Worm (Caenorhabditis elegans): ENCODE results near the gene ndua-12.
"Not testable (repeated sequence)": the region's sequence is repeated elsewhere in the genome, so short reads cannot be mapped to it uniquely, and the experiment has no call there.

Gene ndua-12

DNA sequence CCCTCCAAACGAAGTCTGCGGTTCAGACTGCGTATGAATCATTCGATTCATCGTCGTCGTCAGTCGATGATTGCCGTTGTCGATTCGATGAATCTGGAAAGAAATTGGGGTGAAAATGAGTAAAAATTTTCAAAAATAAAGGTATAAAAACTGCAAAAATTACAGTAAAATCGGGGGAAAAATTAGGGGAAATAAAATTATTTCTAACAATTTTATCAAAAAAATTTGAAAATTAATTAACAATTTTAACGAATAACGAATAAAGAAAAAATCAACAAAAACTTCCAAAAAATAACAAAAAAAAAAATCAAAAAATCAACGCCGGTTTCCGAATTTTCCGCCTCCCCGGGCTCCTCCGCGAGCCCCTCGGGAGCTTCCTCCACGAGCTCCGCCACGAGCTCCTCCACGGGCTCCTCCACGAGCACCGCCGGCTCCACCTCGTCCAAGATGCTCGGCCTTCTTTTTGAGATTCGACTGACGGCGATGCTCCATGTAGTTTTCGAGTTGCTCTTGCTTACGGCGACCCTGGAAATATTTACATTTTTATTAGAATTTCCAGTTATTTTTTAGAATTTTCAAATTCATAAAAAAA is 30.8 kb downstream of the ndua-12 start, which contains the start of gene egrh-3:
Gene egrh-3 (minus strand): TSS at position 51 of the 592 bp plus-strand sequence.
- TF ChIP-seq him-1 (tag; optimal IDR thresholded peaks at IDR 0.05) (no peak), W03F9.2 (tag; optimal IDR thresholded peaks at IDR 0.05) (no peak), dao-5 (tag; optimal IDR thresholded peaks at IDR 0.05) (no peak)

DNA sequence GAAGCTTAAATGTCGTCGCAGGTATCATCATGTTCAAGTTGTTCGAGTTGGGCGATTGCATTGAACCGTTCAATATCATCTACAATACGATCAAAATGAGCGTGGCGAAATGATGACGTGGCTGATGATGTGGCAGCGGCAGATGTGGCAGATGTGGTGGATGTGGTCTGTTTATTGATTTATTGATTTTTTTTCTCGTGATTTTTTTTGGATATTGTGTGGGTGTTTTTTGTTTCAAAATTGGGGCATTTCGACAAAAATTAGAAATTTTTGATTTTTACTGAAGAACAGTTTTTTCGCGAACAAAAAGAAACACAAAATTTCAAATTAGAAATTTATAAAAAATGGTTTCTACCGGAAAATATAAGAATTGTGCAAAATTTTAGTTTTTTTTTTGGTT is 39.4 kb downstream of the ndua-12 start:
- no peak for TF ChIP-seq him-1 (tag; optimal IDR thresholded peaks at IDR 0.05)
- TF ChIP-seq dao-5 (tag; optimal IDR thresholded peaks at IDR 0.05): no peak
- no peak for TF ChIP-seq W03F9.2 (tag; optimal IDR thresholded peaks at IDR 0.05)

DNA sequence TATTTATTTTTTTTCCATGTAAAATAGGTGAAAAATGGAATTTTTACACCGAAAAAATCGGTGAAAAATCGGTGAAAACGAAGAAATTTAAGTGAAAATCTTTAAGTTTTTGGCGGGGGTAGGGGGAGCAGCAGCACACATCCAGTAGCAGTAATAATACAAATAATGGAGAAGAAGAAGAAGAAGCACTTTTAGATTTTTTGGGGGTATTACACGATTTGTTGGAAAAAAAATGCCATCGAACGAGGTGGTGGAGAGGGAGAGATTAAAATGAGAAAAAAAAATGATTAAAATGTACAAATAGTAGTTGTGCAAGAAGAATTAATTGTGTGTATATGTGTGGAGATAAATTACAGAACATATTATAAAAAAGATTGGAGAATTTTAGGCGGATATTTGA is 41.5 kb downstream of the ndua-12 start:
- TF ChIP-seq W03F9.2 (tag; optimal IDR thresholded peaks at IDR 0.05) (no peak), him-1 (tag; optimal IDR thresholded peaks at IDR 0.05) (no peak), dao-5 (tag; optimal IDR thresholded peaks at IDR 0.05) (no peak)

DNA sequence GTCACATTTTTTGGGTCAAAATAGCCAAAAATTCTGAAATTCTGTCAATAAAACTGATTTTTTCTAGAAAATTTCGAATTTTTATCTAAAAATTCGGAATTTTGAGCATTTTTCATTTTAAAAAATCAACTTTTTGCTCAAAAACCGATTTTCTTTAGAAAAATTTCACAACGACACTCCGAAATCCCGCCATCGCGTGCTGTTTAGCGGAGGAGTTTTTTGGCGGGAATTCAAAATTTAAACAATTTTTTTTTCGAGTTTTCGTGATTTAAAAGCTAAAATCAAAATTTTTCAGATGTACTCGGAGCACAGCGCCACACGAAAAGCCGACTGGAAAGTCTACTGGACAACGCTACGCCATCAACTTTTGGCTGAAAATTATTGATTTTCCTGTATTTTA is 41.9 kb downstream of the ndua-12 start:
- TF ChIP-seq W03F9.2 (tag; optimal IDR thresholded peaks at IDR 0.05): no peak
- no peak for TF ChIP-seq him-1 (tag; optimal IDR thresholded peaks at IDR 0.05)
- no peak for TF ChIP-seq dao-5 (tag; optimal IDR thresholded peaks at IDR 0.05)

DNA sequence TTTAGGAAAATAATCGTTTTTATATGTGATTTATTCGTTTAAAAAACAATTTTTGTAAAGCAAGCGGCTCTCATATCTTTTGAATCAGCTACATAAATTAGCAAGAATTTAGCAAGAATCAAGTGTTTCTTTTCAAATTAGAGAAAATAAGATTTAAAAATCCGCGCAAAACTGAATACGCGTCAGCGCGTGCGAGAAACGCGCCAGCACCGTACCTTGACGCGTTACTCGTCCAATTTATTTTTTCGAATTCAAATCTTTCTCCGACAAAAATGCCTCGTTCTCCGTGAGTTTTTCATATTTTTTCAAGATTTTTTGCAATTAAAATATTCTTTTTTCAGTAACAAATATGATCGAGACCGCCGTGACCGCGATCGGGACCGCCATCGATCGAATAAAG is 43.4 kb downstream of the ndua-12 start, which contains the start of gene Y94H6A.3:
Gene Y94H6A.3 (plus strand): TSS at position 232 of the 400 bp plus-strand sequence.
- TF ChIP-seq W03F9.2 (tag; optimal IDR thresholded peaks at IDR 0.05) (peak; percentile 75), him-1 (tag; optimal IDR thresholded peaks at IDR 0.05) (no peak)

DNA sequence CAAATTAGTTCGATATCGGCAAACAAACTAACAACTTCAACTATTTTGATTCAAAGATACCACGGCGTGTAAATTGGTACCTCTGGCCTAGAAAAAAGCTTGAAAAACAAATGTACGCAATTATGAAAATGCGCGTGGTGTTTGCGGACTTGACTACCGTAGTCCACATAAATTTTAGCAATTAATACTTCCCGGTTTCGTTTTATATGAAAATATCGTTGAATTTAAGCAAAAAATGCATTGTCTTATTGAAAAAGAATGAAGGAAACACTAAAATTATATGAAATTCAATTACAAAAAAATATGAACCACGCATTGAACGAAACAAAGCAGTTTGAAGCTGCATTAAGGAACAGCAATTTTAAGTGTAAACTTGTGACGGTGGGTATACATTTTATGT is 44.7 kb downstream of the ndua-12 start, which contains the start of gene gpx-4:
Gene gpx-4 (minus strand): TSS at position 101 of the 400 bp plus-strand sequence.
- TF ChIP-seq him-1, dao-5, W03F9.2 (tag; optimal IDR thresholded peaks at IDR 0.05): not testable (repeated sequence)

DNA sequence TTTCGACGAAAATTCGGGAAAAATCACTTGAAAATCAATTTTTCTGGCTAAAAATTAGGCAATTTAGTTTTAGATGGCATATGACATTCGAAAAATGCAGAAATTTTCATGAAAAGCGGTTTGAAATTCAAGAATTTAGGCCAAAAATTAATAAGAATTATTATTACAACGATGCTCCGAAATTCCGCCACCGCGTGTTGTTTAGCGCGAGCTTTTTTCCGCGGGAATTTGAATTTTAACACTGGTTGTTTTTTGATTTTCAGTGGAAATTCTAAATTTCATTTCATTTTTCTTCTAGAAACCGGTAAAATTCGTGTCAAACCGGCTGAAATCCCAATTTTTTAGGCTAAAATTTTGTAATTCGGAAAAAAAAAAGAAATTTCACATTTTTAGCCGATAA is 49.0 kb downstream of the ndua-12 start:
- TF ChIP-seq dao-5 (tag; optimal IDR thresholded peaks at IDR 0.05) (no peak), him-1 (tag; optimal IDR thresholded peaks at IDR 0.05) (no peak), W03F9.2 (tag; optimal IDR thresholded peaks at IDR 0.05) (no peak)

All from whole organism, L4/young adult.